Fruit fly (Drosophila melanogaster): Measurements from ENCODE around the gene CG31769.

CG31769 gene

DNA sequence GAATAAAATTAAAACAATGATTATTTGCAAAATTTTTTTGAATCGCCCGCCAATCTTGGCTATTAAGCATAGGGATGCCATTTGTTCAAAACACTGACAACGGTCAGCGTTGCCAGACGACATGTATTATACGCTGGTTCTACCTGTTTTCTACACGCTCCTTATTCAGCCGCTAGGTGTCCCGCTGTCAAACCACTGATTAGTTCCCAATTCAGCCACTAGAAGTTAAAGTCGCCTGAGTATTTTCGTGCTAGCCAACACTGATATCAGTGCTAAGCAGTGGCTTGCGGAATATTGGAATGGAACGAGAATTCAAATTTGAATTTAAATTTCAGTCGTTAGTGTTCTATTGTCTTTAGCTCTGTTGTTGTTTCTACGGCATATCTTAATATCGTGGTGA lies 15.9 kb downstream of the CG31769 start (continued):
- no peak for TF ChIP-seq seq (GFP tag; IDR thresholded peaks at IDR 0.05)
- TF ChIP-seq CG12236 (GFP tag; optimal IDR thresholded peaks at IDR 0.05) = no peak
- TF ChIP-seq CG13775 (GFP tag; optimal IDR thresholded peaks at IDR 0.05) = no peak
- peak; percentile 55 for TF ChIP-seq Hmr (GFP tag; optimal IDR thresholded peaks at IDR 0.05)
- TF ChIP-seq nmo (GFP tag; optimal IDR thresholded peaks at IDR 0.05) = no peak
- TF ChIP-seq CG5180 (GFP tag; optimal IDR thresholded peaks at IDR 0.05) = no peak
- TF ChIP-seq gcm (GFP tag; optimal IDR thresholded peaks at IDR 0.05) = no peak
- no peak for TF ChIP-seq CG15479 (GFP tag; optimal IDR thresholded peaks at IDR 0.05)
- peak; percentile 17 for TF ChIP-seq CG10654 (GFP tag; optimal IDR thresholded peaks at IDR 0.05)
- no peak for TF ChIP-seq pho (GFP tag; optimal IDR thresholded peaks at IDR 0.05)
- no peak for TF ChIP-seq CG12299 (tag; optimal IDR thresholded peaks at IDR 0.05)
- TF ChIP-seq CG18011 (GFP tag; optimal IDR thresholded peaks at IDR 0.05) = no peak
- peak; percentile 63; the same call in 2 of the 3 replicates for TF ChIP-seq dysf (GFP tag; IDR thresholded peaks at IDR 0.05)
- TF ChIP-seq CG1529 (GFP tag; optimal IDR thresholded peaks at IDR 0.05) = no peak
- TF ChIP-seq Rx (GFP tag; IDR thresholded peaks at IDR 0.05) = peak; percentile 43; the same call in 1 of the 2 replicates
- TF ChIP-seq CG30403 (GFP tag; optimal IDR thresholded peaks at IDR 0.05) = peak; percentile 40
- TF ChIP-seq gro (GFP tag; optimal IDR thresholded peaks at IDR 0.05) = peak; percentile 4
- no peak for TF ChIP-seq CG10543 (GFP tag; optimal IDR thresholded peaks at IDR 0.05)
- no peak for TF ChIP-seq sd (tag; optimal IDR thresholded peaks at IDR 0.05)
- TF ChIP-seq CG6254 (GFP tag; optimal IDR thresholded peaks at IDR 0.05) = no peak
- TF ChIP-seq jing (GFP tag; optimal IDR thresholded peaks at IDR 0.05) = no peak
- no peak for TF ChIP-seq CG6175 (GFP tag; IDR thresholded peaks at IDR 0.05)
- TF ChIP-seq CG7357 (GFP tag; IDR thresholded peaks at IDR 0.05) = no peak
- peak; percentile 55 for TF ChIP-seq CG17328 (GFP tag; IDR thresholded peaks at IDR 0.05)
- TF ChIP-seq gfzf (GFP tag; optimal IDR thresholded peaks at IDR 0.05) = no peak
- no peak for TF ChIP-seq en (GFP tag; optimal IDR thresholded peaks at IDR 0.05)
- no peak for TF ChIP-seq CG2712 (tag; optimal IDR thresholded peaks at IDR 0.05)
- TF ChIP-seq ap (GFP tag; IDR thresholded peaks at IDR 0.05) = no peak
- peak; percentile 88 for TF ChIP-seq Dp (GFP tag; optimal IDR thresholded peaks at IDR 0.05)
- no peak for TF ChIP-seq CG12104 (GFP tag; optimal IDR thresholded peaks at IDR 0.05)
- TF ChIP-seq Sox102F (GFP tag; optimal IDR thresholded peaks at IDR 0.05) = no peak
- no peak for TF ChIP-seq ATbp (GFP tag; optimal IDR thresholded peaks at IDR 0.05)
- TF ChIP-seq Hr51 (GFP tag; optimal IDR thresholded peaks at IDR 0.05) = no peak
- peak; percentile 17 for TF ChIP-seq az2 (GFP tag; optimal IDR thresholded peaks at IDR 0.05)
- no peak for TF ChIP-seq HmgZ (tag; optimal IDR thresholded peaks at IDR 0.05)
- no peak for TF ChIP-seq eve (GFP tag; optimal IDR thresholded peaks at IDR 0.05)
- no peak for TF ChIP-seq CG7839 (tag; optimal IDR thresholded peaks at IDR 0.05)

DNA sequence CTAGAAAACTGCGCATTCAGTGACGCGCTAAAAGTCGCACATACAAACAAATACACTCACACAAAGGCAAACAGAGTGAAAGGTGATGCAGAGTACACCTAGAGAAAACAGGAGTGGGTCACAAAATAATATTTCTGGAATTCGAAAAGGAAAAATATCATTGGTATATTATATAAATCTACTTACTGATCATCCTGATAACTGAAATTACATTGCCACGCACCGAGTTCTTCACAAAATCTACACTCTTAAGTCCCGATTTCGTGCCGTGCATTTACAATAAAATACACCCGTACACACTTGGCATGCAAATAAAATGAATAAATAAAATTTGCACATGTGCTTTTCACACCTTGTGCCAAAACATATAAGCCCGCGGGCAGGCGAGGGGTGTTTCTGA lies 40.4 kb downstream of the CG31769 start:
- TF ChIP-seq slbo (GFP tag; IDR thresholded peaks at IDR 0.05) = 0 out of 2 replicates have a peak, but pooled peaks have one; percentile 7
- peak; percentile 10 for TF ChIP-seq lab (GFP tag; optimal IDR thresholded peaks at IDR 0.05)
- peak; percentile 12 for TF ChIP-seq CG18599 (GFP tag; optimal IDR thresholded peaks at IDR 0.05)
- no peak for TF ChIP-seq prd (optimal IDR thresholded peaks at IDR 0.05)
- peak; percentile 49; the same call in 1 of the 3 replicates for TF ChIP-seq prd (GFP tag; IDR thresholded peaks at IDR 0.05)
- peak; percentile 39; the same call in 1 of the 2 replicates for TF ChIP-seq CG32532 (GFP tag; IDR thresholded peaks at IDR 0.05)
- no peak for TF ChIP-seq fru (optimal IDR thresholded peaks at IDR 0.05)
- no peak for TF ChIP-seq grn (GFP tag; optimal IDR thresholded peaks at IDR 0.05)
- peak; percentile 52 for TF ChIP-seq Drgx (GFP tag; IDR thresholded peaks at IDR 0.05)
- TF ChIP-seq dysf (GFP tag; IDR thresholded peaks at IDR 0.05) = 0 out of 3 replicates have a peak, but pooled peaks have one; percentile 9

Measured in whole organism, embryonic.